Fruit fly (Drosophila melanogaster) whole organism, embryonic: Measurements from ENCODE around the gene CG13088.

Source experiments
- CG10543 ChIP-seq: fragments of 200-800 bp; sonication (Bioruptor generic); optimal IDR thresholded peaks from 3 replicates; lab custom pipeline; 2017; ENCODE audit warnings: missing biosample characterization, mild to moderate bottlenecking, missing genetic modification characterization, moderate library complexity
- CG12942 ChIP-seq: fragments of 200-800 bp; sonication (Bioruptor generic); optimal IDR thresholded peaks from 3 replicates; lab custom pipeline; 2016; ENCODE audit warnings: missing biosample characterization, missing genetic modification characterization
- CG17186 ChIP-seq: fragments of 200-800 bp; sonication (Bioruptor generic); optimal IDR thresholded peaks from 3 replicates; lab custom pipeline; 2017; ENCODE audit warnings: missing biosample characterization, missing genetic modification reagents, missing genetic modification characterization
- CG17912 ChIP-seq: fragments of 200-800 bp; sonication (Bioruptor generic); optimal IDR thresholded peaks from 2 replicates; lab custom pipeline; 2018; ENCODE audit warnings: missing biosample characterization, mild to moderate bottlenecking, missing genetic modification characterization
- CG2889 ChIP-seq: fragments of 200-800 bp; sonication (Bioruptor generic); IDR thresholded peaks from 3 replicates; pipeline ENCODE4 v1.3.6; 2022; ENCODE audit warnings: missing biosample characterization, missing genetic modification characterization
- CG3065 ChIP-seq: fragments of 200-800 bp; sonication (Bioruptor generic); optimal IDR thresholded peaks from 2 replicates; lab custom pipeline; 2016; ENCODE audit warnings: missing biosample characterization, missing genetic modification characterization
- CG31441 ChIP-seq: fragments of 200-800 bp; sonication (Bioruptor generic); IDR thresholded peaks from 2 replicates; pipeline ENCODE4 v1.3.6; 2022; ENCODE audit warnings: missing biosample characterization, missing genetic modification characterization
- CG33557 ChIP-seq: fragments of 200-800 bp; sonication (Bioruptor generic); optimal IDR thresholded peaks from 2 replicates; lab custom pipeline; 2019; ENCODE audit warnings: missing biosample characterization, mild to moderate bottlenecking, missing genetic modification characterization, moderate library complexity
- CG42726 ChIP-seq: fragments of 200-800 bp; sonication (Bioruptor generic); IDR thresholded peaks from 2 replicates; pipeline ENCODE4 v1.3.6; 2022; ENCODE audit warnings: missing biosample characterization, missing genetic modification characterization; ENCODE audit not compliant: partially characterized antibody
- CG4328 ChIP-seq: fragments of 200-800 bp; sonication (Bioruptor generic); optimal IDR thresholded peaks from 3 replicates; lab custom pipeline; 2017; ENCODE audit warnings: missing biosample characterization, missing genetic modification reagents, missing genetic modification characterization
- CG4424 ChIP-seq: fragments of 200-800 bp; sonication (Bioruptor generic); optimal IDR thresholded peaks from 3 replicates; lab custom pipeline; 2016; ENCODE audit warnings: missing biosample characterization, missing genetic modification characterization
- CG4820 ChIP-seq: fragments of 200-800 bp; sonication (Bioruptor generic); optimal IDR thresholded peaks from 3 replicates; lab custom pipeline; 2016; ENCODE audit warnings: missing biosample characterization, missing genetic modification characterization
- CG6175 ChIP-seq: fragments of 200-800 bp; sonication (Bioruptor generic); IDR thresholded peaks from 3 replicates; pipeline ENCODE4 v1.3.6; 2022; ENCODE audit warnings: missing biosample characterization, missing genetic modification characterization
- CG8281 ChIP-seq: fragments of 200-800 bp; sonication (Bioruptor generic); optimal IDR thresholded peaks from 2 replicates; lab custom pipeline; 2018; ENCODE audit warnings: missing biosample characterization, mild to moderate bottlenecking, missing genetic modification characterization, moderate library complexity
- D19A ChIP-seq: fragments of 200-800 bp; optimal IDR thresholded peaks from 3 replicates; lab custom pipeline; 2019; ENCODE audit warnings: missing biosample characterization, mild to moderate bottlenecking, missing genetic modification characterization, moderate library complexity
- Deaf1 ChIP-seq: fragments of 200-800 bp; optimal IDR thresholded peaks from 3 replicates; lab custom pipeline; 2019; ENCODE audit warnings: missing biosample characterization, mild to moderate bottlenecking, missing genetic modification characterization, moderate library complexity
- Dip3 ChIP-seq: fragments of 200-800 bp; sonication (Bioruptor generic); optimal IDR thresholded peaks from 3 replicates; lab custom pipeline; 2016; ENCODE audit warnings: missing biosample characterization, missing genetic modification characterization
- Hmr ChIP-seq: fragments of 200-800 bp; sonication (Bioruptor generic); optimal IDR thresholded peaks from 3 replicates; lab custom pipeline; 2017; ENCODE audit warnings: mild to moderate bottlenecking, missing biosample characterization, missing genetic modification reagents, missing genetic modification characterization
- MTF-1 ChIP-seq: fragments of 200-800 bp; sonication (Bioruptor generic); optimal IDR thresholded peaks from 2 replicates; lab custom pipeline; 2018; ENCODE audit warnings: missing biosample characterization, mild to moderate bottlenecking, missing genetic modification characterization, borderline replicate concordance
- Nf-YA ChIP-seq: fragments of 200-800 bp; sonication (Bioruptor generic); IDR thresholded peaks from 2 replicates; pipeline ENCODE4 v1.3.6; 2022; ENCODE audit warnings: missing biosample characterization, missing genetic modification characterization
- Pdp1 ChIP-seq, 2 experiments: fragments of 200-800 bp; sonication (Bioruptor generic); optimal IDR thresholded peaks; 3 replicates each; lab custom pipeline; 2016; ENCODE audit warnings: missing biosample characterization in 2 of 2, missing genetic modification characterization in 2 of 2, mild to moderate bottlenecking in 1 of 2, moderate library complexity in 1 of 2
- Sox100B ChIP-seq: fragments of 200-800 bp; sonication (Bioruptor generic); optimal IDR thresholded peaks from 3 replicates; lab custom pipeline; 2018; ENCODE audit warnings: missing biosample characterization, mild to moderate bottlenecking, missing genetic modification characterization
- Spps ChIP-seq: fragments of 200-800 bp; sonication (Bioruptor generic); optimal IDR thresholded peaks from 2 replicates; lab custom pipeline; 2018; ENCODE audit warnings: missing biosample characterization, mild to moderate bottlenecking, missing genetic modification characterization
- Sry-β ChIP-seq: fragments of 200-800 bp; sonication (Bioruptor generic); optimal IDR thresholded peaks from 2 replicates; lab custom pipeline; 2018; ENCODE audit warnings: missing biosample characterization, mild to moderate bottlenecking, missing genetic modification characterization, moderate library complexity
- abd-A ChIP-seq: fragments of 200-800 bp; sonication (Bioruptor generic); optimal IDR thresholded peaks from 3 replicates; lab custom pipeline; 2019; ENCODE audit warnings: missing biosample characterization, mild to moderate bottlenecking, missing genetic modification characterization, moderate library complexity
- amos ChIP-seq: fragments of 200-800 bp; sonication (Bioruptor generic); IDR thresholded peaks from 2 replicates; pipeline ENCODE4 v1.3.6; 2022; ENCODE audit warnings: missing biosample characterization, missing genetic modification characterization; ENCODE audit not compliant: partially characterized antibody
- ara ChIP-seq: fragments of 200-800 bp; sonication (Bioruptor generic); IDR thresholded peaks from 2 replicates; pipeline ENCODE4 v1.3.6; 2022; ENCODE audit warnings: missing biosample characterization, missing genetic modification characterization
- bsh ChIP-seq, 2 experiments: fragments of 200-800 bp; sonication (Bioruptor generic); optimal IDR thresholded peaks; 2 replicates each; lab custom pipeline; 2017 to 2018; ENCODE audit warnings: mild to moderate bottlenecking in 2 of 2, missing biosample characterization in 2 of 2, missing genetic modification characterization in 2 of 2, moderate library complexity in 1 of 2
- cas ChIP-seq: fragments of 200-800 bp; sonication (Bioruptor generic); IDR thresholded peaks from 2 replicates; pipeline ENCODE4 v1.3.6; 2022; ENCODE audit warnings: missing biosample characterization, missing genetic modification characterization
- crp ChIP-seq, 2 experiments: fragments of 200-800 bp; sonication (Bioruptor generic); optimal IDR thresholded peaks; 2 replicates in 1 of 2; 3 replicates in 1 of 2; lab custom pipeline; 2017; ENCODE audit warnings: missing biosample characterization in 2 of 2, missing genetic modification characterization in 2 of 2, mild to moderate bottlenecking in 1 of 2, moderate library complexity in 1 of 2
- cwo ChIP-seq: fragments of 200-800 bp; sonication (Bioruptor generic); optimal IDR thresholded peaks from 3 replicates; lab custom pipeline; 2017; ENCODE audit warnings: missing biosample characterization, missing genetic modification characterization, mild to moderate bottlenecking, moderate library complexity, missing genetic modification reagents
- dati ChIP-seq: fragments of 200-800 bp; sonication (Bioruptor generic); IDR thresholded peaks from 2 replicates; pipeline ENCODE4 v1.3.6; 2022; ENCODE audit warnings: missing biosample characterization, missing genetic modification characterization
- fru ChIP-seq: fragments of >200 bp; optimal IDR thresholded peaks from 2 replicates; lab custom pipeline; 2017
- gfzf ChIP-seq: fragments of 200-800 bp; sonication (Bioruptor generic); optimal IDR thresholded peaks from 2 replicates; lab custom pipeline; 2016; ENCODE audit warnings: missing biosample characterization, mild to moderate bottlenecking, missing genetic modification characterization, moderate library complexity
- kah ChIP-seq: fragments of 200-800 bp; sonication (Bioruptor generic); optimal IDR thresholded peaks from 2 replicates; lab custom pipeline; 2018; ENCODE audit warnings: missing biosample characterization, mild to moderate bottlenecking, missing genetic modification characterization
- klu ChIP-seq: fragments of 200-800 bp; sonication (Bioruptor generic); IDR thresholded peaks from 2 replicates; pipeline ENCODE4 v1.3.6; 2022; ENCODE audit warnings: missing biosample characterization, missing genetic modification characterization
- lola ChIP-seq, 3 experiments: fragments of >200 bp in 2 of 3; fragments of 200-800 bp in 1 of 3; sonication (Bioruptor generic) in 1 of 3; optimal IDR thresholded peaks; 2 replicates each; lab custom pipeline; 2017 to 2019; ENCODE audit warnings: missing biosample characterization in 3 of 3, missing genetic modification characterization in 3 of 3, mild to moderate bottlenecking in 1 of 3, moderate library complexity in 1 of 3
- luna ChIP-seq: fragments of 200-800 bp; sonication (Bioruptor generic); optimal IDR thresholded peaks from 2 replicates; lab custom pipeline; 2016; ENCODE audit warnings: missing biosample characterization, missing genetic modification characterization
- otp ChIP-seq: fragments of 200-800 bp; sonication (Bioruptor generic); IDR thresholded peaks from 3 replicates; pipeline ENCODE4, ENCODE4 v1.3.6; 2022; ENCODE audit warnings: missing biosample characterization, missing genetic modification characterization
- prd ChIP-seq, 3 experiments: fragments of >200 bp in 2 of 3; fragments of 200-800 bp in 1 of 3; sonication (Bioruptor generic) in 1 of 3; optimal IDR thresholded peaks in 2 of 3; IDR thresholded peaks in 1 of 3; 2 replicates in 2 of 3; 3 replicates in 1 of 3; pipeline versions ENCODE4 v1.3.6 to Lab custom; 2017 to 2022; ENCODE audit warnings: missing biosample characterization in 1 of 3, missing genetic modification characterization in 1 of 3
- psq ChIP-seq: fragments of 200-800 bp; sonication (Bioruptor generic); optimal IDR thresholded peaks from 2 replicates; lab custom pipeline; 2017; ENCODE audit warnings: missing biosample characterization, missing genetic modification characterization
- run ChIP-seq: fragments of 200-800 bp; sonication (Bioruptor generic); optimal IDR thresholded peaks from 3 replicates; lab custom pipeline; 2018; ENCODE audit warnings: missing biosample characterization, mild to moderate bottlenecking, missing genetic modification characterization
- slbo ChIP-seq: fragments of 200-800 bp; sonication (Bioruptor generic); IDR thresholded peaks from 2 replicates; pipeline ENCODE4 v1.3.6; 2022; ENCODE audit warnings: missing biosample characterization, missing genetic modification characterization
- stwl ChIP-seq: fragments of 200-800 bp; sonication (Bioruptor generic); optimal IDR thresholded peaks from 3 replicates; lab custom pipeline; 2018; ENCODE audit warnings: missing biosample characterization, mild to moderate bottlenecking, missing genetic modification characterization, moderate library complexity
- trh ChIP-seq: fragments of 200-800 bp; sonication (Bioruptor generic); optimal IDR thresholded peaks from 2 replicates; lab custom pipeline; 2016; ENCODE audit warnings: missing biosample characterization, missing genetic modification characterization
- twi ChIP-seq: fragments of 200-800 bp; optimal IDR thresholded peaks from 2 replicates; lab custom pipeline; 2019; ENCODE audit warnings: missing biosample characterization, mild to moderate bottlenecking, missing genetic modification characterization, moderate library complexity
- tx ChIP-seq: fragments of 200-800 bp; sonication (Bioruptor generic); optimal IDR thresholded peaks from 2 replicates; lab custom pipeline; 2016; ENCODE audit warnings: missing biosample characterization, missing genetic modification characterization
- yki ChIP-seq: fragments of >200 bp; optimal IDR thresholded peaks from 3 replicates; lab custom pipeline; 2018
- z ChIP-seq: fragments of 200-800 bp; sonication (Bioruptor generic); IDR thresholded peaks from 3 replicates; pipeline ENCODE4 v1.3.6; 2022; ENCODE audit warnings: missing biosample characterization, missing genetic modification characterization
- zf30C ChIP-seq: fragments of 200-800 bp; sonication (Bioruptor generic); optimal IDR thresholded peaks from 3 replicates; lab custom pipeline; 2018; ENCODE audit warnings: missing biosample characterization, mild to moderate bottlenecking, missing genetic modification characterization
- zfh2 ChIP-seq: fragments of 200-800 bp; sonication (Bioruptor generic); optimal IDR thresholded peaks from 2 replicates; lab custom pipeline; 2016; ENCODE audit warnings: missing biosample characterization, missing genetic modification characterization

CG13088 gene

dm6 chr2L:8471667-8472066, 17.1 kb upstream of the CG13088 start (continued):
- TF ChIP-seq CG8281 (tag; lab: Kevin White, UChicago): no peak
- no peak for TF ChIP-seq Nf-YA (GFP tag; lab: Robert Waterston, UW)
- TF ChIP-seq slbo (GFP tag; lab: Robert Waterston, UW): no peak
- no peak for TF ChIP-seq Hmr
- TF ChIP-seq CG4328 (GFP tag; lab: Kevin White, UChicago): no peak
- TF ChIP-seq CG6175: no peak
- TF ChIP-seq prd (optimal IDR thresholded peaks at IDR 0.05; lab: Kevin White, UChicago): no peak
- peak; percentile 61; the same call in 2 of the 3 replicates for TF ChIP-seq prd (GFP tag; IDR thresholded peaks at IDR 0.05; lab: Robert Waterston, UW)
- TF ChIP-seq Pdp1 (GFP tag; optimal IDR thresholded peaks at IDR 0.05; lab: Kevin White, UChicago): peak in 1 of 2 experiments; percentile 42
- TF ChIP-seq cwo (GFP tag; lab: Kevin White, UChicago): no peak
- TF ChIP-seq twi (tag; lab: Kevin White, UChicago): no peak
- TF ChIP-seq run: no peak
- no peak for TF ChIP-seq luna (GFP tag; lab: Kevin White, UChicago)
- no peak for TF ChIP-seq z (GFP tag; lab: Robert Waterston, UW)
- no peak for TF ChIP-seq abd-A (tag; lab: Kevin White, UChicago)
- peak; percentile 43 for TF ChIP-seq CG33557 (GFP tag; lab: Kevin White, UChicago)
- no peak for TF ChIP-seq zfh2 (GFP tag; lab: Kevin White, UChicago)
- peak; percentile 42 for TF ChIP-seq Sox100B (GFP tag; lab: Kevin White, UChicago)
- no peak for TF ChIP-seq CG3065 (GFP tag; lab: Kevin White, UChicago)
- no peak for TF ChIP-seq crp (GFP tag; optimal IDR thresholded peaks at IDR 0.05; lab: Kevin White, UChicago)
- TF ChIP-seq ara (GFP tag; lab: Robert Waterston, UW): no peak
- TF ChIP-seq CG2889: no peak
- TF ChIP-seq fru (lab: Kevin White, UChicago): no peak
- TF ChIP-seq yki (lab: Kevin White, UChicago): no peak
- no peak for TF ChIP-seq dati
- no peak for TF ChIP-seq CG12942 (GFP tag; lab: Kevin White, UChicago)
- no peak for TF ChIP-seq stwl (tag; lab: Kevin White, UChicago)
- TF ChIP-seq lola (GFP tag; optimal IDR thresholded peaks at IDR 0.05; lab: Kevin White, UChicago): peak in 1 of 3 experiments; percentile 74
- no peak for TF ChIP-seq kah
- no peak for TF ChIP-seq CG10543 (GFP tag; lab: Kevin White, UChicago)
- no peak for TF ChIP-seq amos (GFP tag; lab: Robert Waterston, UW)
- TF ChIP-seq trh (GFP tag; lab: Kevin White, UChicago): no peak
- TF ChIP-seq otp (GFP tag; lab: Robert Waterston, UW): no peak
- peak; percentile 38 for TF ChIP-seq Spps (tag; lab: Kevin White, UChicago)
- TF ChIP-seq Dip3 (GFP tag; lab: Kevin White, UChicago): no peak
- no peak for TF ChIP-seq MTF-1 (GFP tag; lab: Kevin White, UChicago)
- TF ChIP-seq zf30C (GFP tag; lab: Kevin White, UChicago): no peak
- no peak for TF ChIP-seq gfzf (GFP tag; lab: Kevin White, UChicago)
- TF ChIP-seq CG31441: peak; percentile 45; the same call in 1 of the 2 replicates
- peak; percentile 55 to 68 for TF ChIP-seq bsh (GFP tag; optimal IDR thresholded peaks at IDR 0.05; lab: Kevin White, UChicago)
- TF ChIP-seq CG4820 (GFP tag; lab: Kevin White, UChicago): peak; percentile 50
- peak; percentile 41 for TF ChIP-seq D19A
- no peak for TF ChIP-seq klu (GFP tag; lab: Robert Waterston, UW)
- no peak for TF ChIP-seq Deaf1 (tag; lab: Kevin White, UChicago)
- no peak for TF ChIP-seq CG17912 (GFP tag; lab: Kevin White, UChicago)
- TF ChIP-seq cas (GFP tag; lab: Robert Waterston, UW): no peak
- no peak for TF ChIP-seq tx (GFP tag; lab: Kevin White, UChicago)
- TF ChIP-seq CG4424 (GFP tag; lab: Kevin White, UChicago): peak; percentile 44
- TF ChIP-seq Sry-β (GFP tag; lab: Kevin White, UChicago): no peak
- no peak for TF ChIP-seq psq
- no peak for TF ChIP-seq CG42726
- no peak for TF ChIP-seq CG17186 (GFP tag; lab: Kevin White, UChicago)
